Worm (Caenorhabditis elegans) whole organism, L1 larva: Measurements from ENCODE around the gene R12H7.4.

Experiments used
- C04F5.9 ChIP-seq: sonication (generic microtip); optimal IDR thresholded peaks from 2 replicates; lab custom pipeline; 2016; ENCODE audit warnings: missing genetic modification characterization, missing compliant biosample characterization
- C16A3.4 ChIP-seq: fragments of 150-350 bp; optimal IDR thresholded peaks from 2 replicates; lab custom pipeline; 2014; ENCODE audit warnings: missing biosample characterization, missing genetic modification characterization
- alr-1 ChIP-seq: fragments of 200-800 bp; sonication (Bioruptor generic); optimal IDR thresholded peaks from 2 replicates; lab custom pipeline; 2018; ENCODE audit warnings: borderline replicate concordance, mild to moderate bottlenecking, missing genetic modification characterization, missing compliant biosample characterization
- dpl-1 ChIP-seq, 3 experiments: fragments of 150-350 bp in 2 of 3; sonication (generic microtip) in 1 of 3; optimal IDR thresholded peaks; 2 replicates each; lab custom pipeline; 2014 to 2017; ENCODE audit warnings: missing biosample characterization in 3 of 3, missing genetic modification characterization in 3 of 3, missing genetic modification reagents in 3 of 3
- efl-1 ChIP-seq, 4 experiments: fragments of 150-350 bp; optimal IDR thresholded peaks in 3 of 4; peaks in 1 of 4; 1 replicate in 1 of 4; 2 replicates in 3 of 4; lab custom pipeline; 2014; ENCODE audit warnings: missing biosample characterization in 2 of 4, missing genetic modification characterization in 2 of 4, missing genetic modification reagents in 2 of 4
- efl-3 ChIP-seq: fragments of 200-800 bp; sonication (Bioruptor generic); optimal IDR thresholded peaks from 2 replicates; lab custom pipeline; 2018; ENCODE audit warnings: mild to moderate bottlenecking, missing genetic modification characterization, missing compliant biosample characterization
- elt-3 ChIP-seq, 6 experiments: fragments of 150-350 bp in 1 of 6; sonication (generic microtip); optimal IDR thresholded peaks; 2 replicates each; lab custom pipeline; 2017 to 2018; ENCODE audit warnings: missing biosample characterization in 6 of 6, missing genetic modification characterization in 6 of 6, inconsistent platforms in 1 of 6
- fkh-4 ChIP-seq: sonication (generic microtip); optimal IDR thresholded peaks from 2 replicates; lab custom pipeline; 2016; ENCODE audit warnings: missing compliant biosample characterization, missing genetic modification characterization, borderline replicate concordance
- fkh-8 ChIP-seq: sonication (generic microtip); optimal IDR thresholded peaks from 2 replicates; lab custom pipeline; 2016; ENCODE audit warnings: mild to moderate bottlenecking, missing genetic modification characterization, missing compliant biosample characterization
- fos-1 ChIP-seq: fragments of 150-350 bp; optimal IDR thresholded peaks from 2 replicates; lab custom pipeline; 2014; ENCODE audit warnings: missing biosample characterization, missing genetic modification characterization
- hpl-2 ChIP-seq: fragments of 150-350 bp; optimal IDR thresholded peaks from 2 replicates; lab custom pipeline; 2014; ENCODE audit warnings: missing biosample characterization, missing genetic modification reagents, missing genetic modification characterization
- lin-13 ChIP-seq: fragments of 150-350 bp; optimal IDR thresholded peaks from 2 replicates; lab custom pipeline; 2014; ENCODE audit warnings: missing biosample characterization, missing genetic modification reagents, missing genetic modification characterization
- lin-14 ChIP-seq: fragments of 200-800 bp; sonication (Bioruptor generic); optimal IDR thresholded peaks from 2 replicates; lab custom pipeline; 2018; ENCODE audit warnings: mild to moderate bottlenecking, missing genetic modification characterization, moderate library complexity, missing compliant biosample characterization
- lir-3 ChIP-seq: sonication (generic microtip); optimal IDR thresholded peaks from 2 replicates; lab custom pipeline; 2016; ENCODE audit warnings: mild to moderate bottlenecking, missing genetic modification characterization, moderate library complexity, missing compliant biosample characterization; ENCODE audit not compliant: poor library complexity
- nhr-11 ChIP-seq: fragments of 150-350 bp; optimal IDR thresholded peaks from 2 replicates; lab custom pipeline; 2014; ENCODE audit warnings: missing biosample characterization, missing genetic modification characterization
- nhr-20 ChIP-seq: sonication (generic microtip); optimal IDR thresholded peaks from 2 replicates; lab custom pipeline; 2016; ENCODE audit warnings: mild to moderate bottlenecking, missing genetic modification characterization, missing compliant biosample characterization
- nhr-85 ChIP-seq: sonication (generic microtip); peaks from one replicate; lab custom pipeline; 2016; ENCODE audit warnings: missing genetic modification characterization, inconsistent platforms, missing compliant biosample characterization
- nhr-90 ChIP-seq: sonication (generic microtip); optimal IDR thresholded peaks from 2 replicates; lab custom pipeline; 2016; ENCODE audit warnings: mild to moderate bottlenecking, missing genetic modification characterization, missing compliant biosample characterization; ENCODE audit not compliant: poor library complexity
- pag-3 ChIP-seq: sonication (generic microtip); optimal IDR thresholded peaks from 2 replicates; lab custom pipeline; 2017; ENCODE audit warnings: missing genetic modification characterization, mild to moderate bottlenecking, missing compliant biosample characterization, antibody characterized with exemption, borderline replicate concordance; ENCODE audit not compliant: insufficient read depth
- rnt-1 ChIP-seq: sonication (generic microtip); optimal IDR thresholded peaks from 2 replicates; lab custom pipeline; 2016; ENCODE audit warnings: mild to moderate bottlenecking, missing genetic modification characterization, moderate library complexity, missing compliant biosample characterization
- skn-1 ChIP-seq: fragments of 150-350 bp; optimal IDR thresholded peaks from 2 replicates; lab custom pipeline; 2014; ENCODE audit warnings: missing biosample characterization, missing genetic modification characterization
- unc-130 ChIP-seq: fragments of 150-350 bp; optimal IDR thresholded peaks from 2 replicates; lab custom pipeline; 2017; ENCODE audit warnings: missing biosample characterization, missing genetic modification characterization, inconsistent platforms
- xbp-1 ChIP-seq: sonication (generic microtip); optimal IDR thresholded peaks from 2 replicates; lab custom pipeline; 2016; ENCODE audit warnings: missing genetic modification characterization, missing compliant biosample characterization
- ztf-4 ChIP-seq: fragments of 150-350 bp; optimal IDR thresholded peaks from 2 replicates; lab custom pipeline; 2014; ENCODE audit warnings: missing biosample characterization, missing genetic modification characterization

Gene R12H7.4

ce11 chrX:13264550-13264949 lies 47.6 kb downstream of the R12H7.4 start (continued):
- TF ChIP-seq rnt-1, result peak; percentile 73
- no peak for TF ChIP-seq ztf-4
- TF ChIP-seq efl-1 (optimal IDR thresholded peaks at IDR 0.05; lab: Kevin White, UChicago), result peak in 1 of 2 experiments; percentile 1
- peak in 1 of 2 experiments; percentile 58 for TF ChIP-seq efl-1 (GFP tag; optimal IDR thresholded peaks at IDR 0.05 in 1 of 2; lab: Kevin White, UChicago)
- no peak for TF ChIP-seq C04F5.9 (tag; lab: Kevin White, UChicago)
- peak; percentile 43 for TF ChIP-seq xbp-1 (tag; lab: Kevin White, UChicago)
- peak; percentile 20 for TF ChIP-seq lir-3 (tag; lab: Kevin White, UChicago)
- no peak for TF ChIP-seq lin-13 (GFP tag; lab: Kevin White, UChicago)
- TF ChIP-seq fkh-8 (tag; lab: Kevin White, UChicago), result peak; percentile 12
- TF ChIP-seq, all 84 proteins: peak for 27

ce11 chrX:13267230-13267629 lies 50.3 kb downstream of the R12H7.4 start, which contains the start of gene cyp-14A1:
TSS of gene cyp-14A1 (minus strand) at chrX:13267355.
- TF ChIP-seq hpl-2 (no peak), fkh-4 (no peak), skn-1 (tag; lab: Kevin White, UChicago) (no peak), nhr-90 (tag; lab: Kevin White, UChicago) (no peak), nhr-85 (tag; lab: Kevin White, UChicago) (peak; percentile 45), unc-130 (no peak), pag-3 (no peak), nhr-20 (tag; lab: Kevin White, UChicago) (peak; percentile 43), elt-3 (tag; optimal IDR thresholded peaks at IDR 0.05; lab: Kevin White, UChicago) (peak in 3 of 6 experiments; percentile 35 to 56 (median 48)), dpl-1 (GFP tag; optimal IDR thresholded peaks at IDR 0.05; lab: Kevin White, UChicago) (no peak), alr-1 (tag; lab: Kevin White, UChicago) (no peak), C16A3.4 (no peak), efl-3 (GFP tag; lab: Kevin White, UChicago) (no peak), fos-1 (tag; lab: Kevin White, UChicago) (no peak), lin-14 (GFP tag; lab: Kevin White, UChicago) (no peak), nhr-11 (no peak)
- TF ChIP-seq, all 84 proteins: peak for 3
